Worm (Caenorhabditis elegans): ENCODE results near the gene C30A5.16.

Gene C30A5.16

DNA sequence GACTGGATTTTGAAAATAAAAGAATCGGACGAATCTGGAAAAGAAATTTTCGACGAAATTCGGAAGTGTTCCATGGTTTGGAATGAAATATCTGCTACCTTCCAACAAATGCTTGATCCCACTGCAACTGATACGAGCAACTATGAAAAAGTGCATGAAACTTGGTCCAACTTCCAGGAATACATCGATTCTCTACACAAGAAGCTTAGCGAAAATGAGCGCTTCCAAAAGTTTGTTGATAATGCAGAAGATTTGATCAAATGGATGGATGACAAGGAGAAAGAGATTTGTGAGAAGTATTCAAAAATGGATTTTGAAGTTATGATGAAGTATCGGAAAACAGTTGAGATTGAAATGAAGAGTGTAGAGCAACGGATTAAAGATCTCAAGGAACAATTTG lies 35.4 kb upstream of the C30A5.16 start:
- TF ChIP-seq lin-15B (tag; optimal IDR thresholded peaks at IDR 0.05) = no peak
- no peak for TF ChIP-seq egl-5 (tag; optimal IDR thresholded peaks at IDR 0.05)
- TF ChIP-seq egl-27 (tag; optimal IDR thresholded peaks at IDR 0.05) = no peak
- TF ChIP-seq nhr-76 (tag; optimal IDR thresholded peaks at IDR 0.05) = no peak
- TF ChIP-seq fos-1 (tag; optimal IDR thresholded peaks at IDR 0.05) = no peak
- no peak for TF ChIP-seq nhr-77 (tag; optimal IDR thresholded peaks at IDR 0.05)
- no peak for TF ChIP-seq nfya-1 (tag; optimal IDR thresholded peaks at IDR 0.05; ENCODE audit: insufficient read depth)

DNA sequence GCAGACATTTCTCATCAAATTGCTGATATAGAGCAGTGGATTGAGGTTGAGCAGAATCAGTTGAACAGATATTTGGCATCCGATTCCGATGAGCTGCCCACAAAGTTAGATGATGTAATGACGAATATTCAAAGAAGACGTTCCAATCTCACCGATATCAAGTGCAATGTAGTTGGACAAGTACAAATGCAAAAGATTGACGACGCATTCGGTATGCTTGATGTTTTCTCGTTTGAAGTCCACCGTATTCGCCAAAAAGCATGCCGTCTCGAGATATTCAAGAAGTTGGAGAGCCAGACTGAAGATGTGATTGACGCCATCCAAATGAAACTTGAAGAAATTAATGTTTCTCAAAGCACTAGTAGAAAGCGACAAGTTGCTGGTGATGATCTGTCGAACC lies 32.9 kb upstream of the C30A5.16 start:
- no peak for TF ChIP-seq tbx-2 (tag; optimal IDR thresholded peaks at IDR 0.05)
- no peak for TF ChIP-seq aly-2 (tag; optimal IDR thresholded peaks at IDR 0.05)
- TF ChIP-seq zag-1 (tag; optimal IDR thresholded peaks at IDR 0.05) = no peak

DNA sequence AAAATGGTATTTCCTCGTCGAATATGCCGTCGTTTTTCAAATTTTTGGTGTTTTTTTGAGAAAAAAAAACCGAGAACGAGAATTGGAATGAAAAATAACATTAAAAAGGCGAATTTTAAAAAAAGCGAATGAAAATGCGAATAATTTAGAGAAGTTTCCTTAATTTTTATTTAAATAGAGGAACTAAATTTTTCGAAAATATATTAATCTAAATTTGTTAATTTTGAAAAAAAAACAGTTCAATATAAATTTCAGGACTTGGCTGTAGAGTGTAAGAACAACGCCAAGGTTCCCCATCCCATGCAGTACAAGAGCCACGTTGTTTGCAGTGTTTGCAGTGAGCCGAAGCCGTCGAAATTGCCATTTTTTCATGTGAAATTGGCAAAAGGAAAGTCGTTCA lies 27.5 kb upstream of the C30A5.16 start, which contains the start of gene C50C3.19:
Gene C50C3.19, plus strand, starts transcription at position 301 of the 400 bp plus-strand sequence.
- TF ChIP-seq nhr-67 (tag; optimal IDR thresholded peaks at IDR 0.05) (no peak), ama-1 (optimal IDR thresholded peaks at IDR 0.05) (no peak), elt-2 (tag; optimal IDR thresholded peaks at IDR 0.05) (no peak), nhr-28 (tag; optimal IDR thresholded peaks at IDR 0.05) (no peak)

DNA sequence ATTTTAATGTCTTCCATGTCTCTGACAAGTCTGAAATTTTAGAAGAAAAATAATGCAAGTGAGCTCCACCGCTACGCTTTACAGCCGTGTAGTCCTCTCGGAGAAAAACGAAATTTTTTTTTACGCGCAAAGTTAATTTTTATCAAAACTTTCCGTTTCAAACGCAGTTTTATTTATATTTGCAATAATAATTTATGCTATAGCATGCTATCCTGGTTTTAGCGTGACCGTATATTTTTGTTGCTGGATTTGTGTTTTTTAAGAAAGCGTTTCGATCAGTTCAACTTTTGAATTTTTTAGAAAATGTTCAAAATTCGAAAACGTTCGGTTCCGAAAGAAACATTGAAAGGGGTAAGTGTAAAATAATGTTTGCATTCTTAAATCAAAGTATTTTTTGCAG lies 26.3 kb upstream of the C30A5.16 start, which contains the start of gene C50C3.1:
Gene C50C3.1, plus strand, starts transcription at position 301 of the 400 bp plus-strand sequence.
- TF ChIP-seq fos-1 (tag; optimal IDR thresholded peaks at IDR 0.05) (no peak), elt-1 (tag; optimal IDR thresholded peaks at IDR 0.05) (no peak), nhr-23 (tag; optimal IDR thresholded peaks at IDR 0.05) (no peak), lin-15B (tag; optimal IDR thresholded peaks at IDR 0.05) (no peak), ztf-11 (tag; optimal IDR thresholded peaks at IDR 0.05) (no peak), unc-39 (tag; optimal IDR thresholded peaks at IDR 0.05) (no peak), daf-12 (tag; optimal IDR thresholded peaks at IDR 0.05) (no peak), sea-2 (GFP tag; optimal IDR thresholded peaks at IDR 0.05) (no peak), pqm-1 (tag; optimal IDR thresholded peaks at IDR 0.05) (no peak), ceh-82 (tag; optimal IDR thresholded peaks at IDR 0.05) (no peak)

DNA sequence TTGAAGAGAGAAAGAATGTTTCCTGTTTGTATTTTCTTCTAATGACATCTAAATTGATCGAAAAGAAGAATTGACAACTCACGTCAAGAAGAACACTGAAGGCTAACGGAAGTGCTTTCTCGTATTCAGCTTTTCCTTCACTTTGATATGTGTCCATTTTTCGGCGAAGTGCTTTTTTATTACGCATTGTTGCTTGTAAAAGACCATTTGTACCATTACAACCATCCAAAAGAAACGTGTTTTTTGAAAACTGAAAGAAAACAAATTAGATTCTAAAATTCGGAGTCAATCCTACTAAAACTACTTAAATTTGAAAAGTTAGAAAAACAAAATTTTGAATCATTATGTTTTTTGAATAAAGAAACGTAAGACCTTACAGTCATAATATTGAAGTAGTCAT lies 19.0 kb upstream of the C30A5.16 start:
- TF ChIP-seq pqm-1 (tag; optimal IDR thresholded peaks at IDR 0.05) (no peak), ztf-11 (tag; optimal IDR thresholded peaks at IDR 0.05) (no peak), nhr-25 (tag; optimal IDR thresholded peaks at IDR 0.05) (no peak), ceh-28 (tag; optimal IDR thresholded peaks at IDR 0.05) (no peak), ztf-4 (tag; optimal IDR thresholded peaks at IDR 0.05) (no peak), egl-5 (tag; optimal IDR thresholded peaks at IDR 0.05) (no peak), aly-2 (tag; optimal IDR thresholded peaks at IDR 0.05) (no peak), nhr-12 (tag; optimal IDR thresholded peaks at IDR 0.05) (no peak), elt-1 (tag; optimal IDR thresholded peaks at IDR 0.05) (no peak), ZK546.5 (tag; optimal IDR thresholded peaks at IDR 0.05) (no peak), tbx-2 (tag; optimal IDR thresholded peaks at IDR 0.05) (no peak), lsy-12 (tag; optimal IDR thresholded peaks at IDR 0.05) (no peak), ceh-9 (tag; optimal IDR thresholded peaks at IDR 0.05) (no peak)

DNA sequence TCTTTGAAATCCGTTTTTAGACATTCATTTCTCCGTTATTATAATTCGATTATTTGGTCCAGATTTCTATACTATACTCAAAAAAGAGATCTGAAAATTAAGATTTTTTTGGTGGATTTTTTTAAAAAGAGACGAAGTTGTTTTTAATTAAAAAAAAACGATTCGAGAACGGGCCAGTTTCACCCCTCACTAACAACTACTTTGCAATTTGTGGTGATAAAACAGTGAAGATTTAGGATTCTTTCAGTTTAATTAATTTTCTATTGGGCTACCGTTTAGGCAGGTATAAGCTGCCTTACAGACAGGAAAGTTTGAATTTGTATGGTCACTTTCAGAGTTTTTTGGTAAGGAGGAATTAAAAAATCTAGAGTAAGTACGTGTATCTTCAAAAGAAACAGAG lies 16.9 kb upstream of the C30A5.16 start, which contains the start of gene unc-36:
Gene unc-36, minus strand, starts transcription at position 101 of the 400 bp plus-strand sequence.
- TF ChIP-seq nhr-76 (tag; optimal IDR thresholded peaks at IDR 0.05) (no peak), elt-2 (tag; optimal IDR thresholded peaks at IDR 0.05) (no peak), ceh-28 (tag; optimal IDR thresholded peaks at IDR 0.05) (no peak), ZK546.5 (tag; optimal IDR thresholded peaks at IDR 0.05) (no peak), nhr-43 (tag; optimal IDR thresholded peaks at IDR 0.05; ENCODE audit: poor library complexity, severe bottlenecking) (no peak), nhr-77 (tag; optimal IDR thresholded peaks at IDR 0.05) (no peak), daf-12 (tag; optimal IDR thresholded peaks at IDR 0.05) (no peak), snpc-4 (tag; optimal IDR thresholded peaks at IDR 0.05) (no peak), unc-62 (GFP tag; optimal IDR thresholded peaks at IDR 0.05) (no peak), egl-27 (tag; optimal IDR thresholded peaks at IDR 0.05) (no peak), nhr-25 (tag; optimal IDR thresholded peaks at IDR 0.05) (no peak), pha-4 (tag; optimal IDR thresholded peaks at IDR 0.05) (no peak), unc-39 (tag; optimal IDR thresholded peaks at IDR 0.05) (no peak)

All from whole organism, L3 larva.